Worm (Caenorhabditis elegans) whole organism, L4 larva: Measurements from ENCODE around the gene C27B7.9.
A peak's percentile ranks its signal among the peaks of the same experiment; 100 is the strongest.

Experiments
- D1046.2 ChIP-seq: fragments of 200-800 bp; sonication (Bioruptor generic); IDR thresholded peaks from 2 replicates; pipeline ENCODE4 v1.3.6; 2022; ENCODE audit warnings: missing genetic modification characterization, missing compliant biosample characterization
- F26F4.8 ChIP-seq: fragments of 200-800 bp; sonication (Bioruptor generic); conservative IDR thresholded peaks from 2 replicates; pipeline ENCODE4 v1.3.6; 2022; ENCODE audit warnings: missing genetic modification characterization, missing compliant biosample characterization
- F37D6.2 ChIP-seq: sonication (generic microtip); optimal IDR thresholded peaks from 2 replicates; lab custom pipeline; 2016; ENCODE audit warnings: mild to moderate bottlenecking, missing genetic modification characterization, missing compliant biosample characterization
- R02D3.7 ChIP-seq: fragments of 150-350 bp; sonication (generic microtip); optimal IDR thresholded peaks from 3 replicates; lab custom pipeline; 2014; ENCODE audit warnings: missing biosample characterization, missing genetic modification characterization
- T20F7.1 ChIP-seq: fragments of 200-800 bp; sonication (Bioruptor generic); optimal IDR thresholded peaks from 2 replicates; lab custom pipeline; 2018; ENCODE audit warnings: mild to moderate bottlenecking, missing genetic modification characterization, missing compliant biosample characterization
- T26A8.4 ChIP-seq: fragments of 200-800 bp; sonication (Bioruptor generic); IDR thresholded peaks from 2 replicates; pipeline ENCODE4 v1.3.6; 2022; ENCODE audit warnings: missing genetic modification characterization, missing compliant biosample characterization
- Y75B8A.6 ChIP-seq: fragments of 200-800 bp; sonication (Bioruptor generic); IDR thresholded peaks from 2 replicates; pipeline ENCODE4 v1.3.6; 2022; ENCODE audit warnings: missing genetic modification reagents, missing genetic modification characterization, missing compliant biosample characterization
- ZK337.2 ChIP-seq: fragments of 200-800 bp; sonication (Bioruptor generic); IDR thresholded peaks from 2 replicates; pipeline ENCODE4 v1.3.6; 2022; ENCODE audit warnings: missing genetic modification reagents, missing genetic modification characterization, missing compliant biosample characterization
- aha-1 ChIP-seq: fragments of 150-350 bp; peaks from one replicate; lab custom pipeline; 2014; ENCODE audit warnings: missing biosample characterization, missing genetic modification characterization
- attf-4 ChIP-seq: sonication (generic microtip); optimal IDR thresholded peaks from 3 replicates; lab custom pipeline; 2017; ENCODE audit warnings: missing biosample characterization, missing genetic modification characterization
- ceh-20 ChIP-seq: fragments of 200-800 bp; sonication (Bioruptor generic); IDR thresholded peaks from 2 replicates; pipeline ENCODE4 v1.3.6; 2022; ENCODE audit warnings: missing genetic modification reagents, missing genetic modification characterization, missing compliant biosample characterization
- ceh-28 ChIP-seq: fragments of 150-350 bp; optimal IDR thresholded peaks from 2 replicates; lab custom pipeline; 2014; ENCODE audit warnings: missing biosample characterization, missing genetic modification reagents, missing genetic modification characterization
- ceh-32 ChIP-seq: sonication (generic microtip); optimal IDR thresholded peaks from 2 replicates; lab custom pipeline; 2016; ENCODE audit warnings: mild to moderate bottlenecking, missing genetic modification characterization, missing compliant biosample characterization; ENCODE audit not compliant: poor library complexity
- ceh-44 ChIP-seq: fragments of 200-800 bp; sonication (Bioruptor generic); IDR thresholded peaks from 2 replicates; pipeline ENCODE4 v1.3.6; 2022; ENCODE audit warnings: missing genetic modification reagents, missing genetic modification characterization, missing compliant biosample characterization
- ceh-82 ChIP-seq: sonication (generic microtip); optimal IDR thresholded peaks from 2 replicates; lab custom pipeline; 2017; ENCODE audit warnings: missing biosample characterization, missing genetic modification characterization
- daf-16 ChIP-seq, 3 experiments: sonication (generic microtip); optimal IDR thresholded peaks; 2 replicates each; lab custom pipeline; 2016 to 2017; ENCODE audit warnings: missing genetic modification characterization in 3 of 3, missing genetic modification reagents in 3 of 3, mild to moderate bottlenecking in 2 of 3, missing compliant biosample characterization in 2 of 3, missing biosample characterization in 1 of 3, moderate library complexity in 1 of 3
- dmd-6 ChIP-seq: fragments of 200-800 bp; sonication (Bioruptor generic); IDR thresholded peaks from 2 replicates; pipeline ENCODE4 v1.3.6; 2022; ENCODE audit warnings: missing genetic modification reagents, missing genetic modification characterization, missing compliant biosample characterization
- dmd-9 ChIP-seq: fragments of 200-800 bp; sonication (Bioruptor generic); IDR thresholded peaks from 2 replicates; pipeline ENCODE4 v1.3.6; 2022; ENCODE audit warnings: missing genetic modification reagents, missing genetic modification characterization, missing compliant biosample characterization
- dpl-1 ChIP-seq: fragments of 150-350 bp; optimal IDR thresholded peaks from 2 replicates; lab custom pipeline; 2014; ENCODE audit warnings: missing biosample characterization, missing genetic modification reagents, missing genetic modification characterization
- egl-43 ChIP-seq: fragments of 200-800 bp; sonication (Bioruptor generic); IDR thresholded peaks from 2 replicates; pipeline ENCODE4 v1.3.6; 2022; ENCODE audit warnings: missing genetic modification reagents, missing genetic modification characterization, missing compliant biosample characterization
- fos-1 ChIP-seq: fragments of 150-350 bp; optimal IDR thresholded peaks from 2 replicates; lab custom pipeline; 2014; ENCODE audit warnings: missing biosample characterization, missing genetic modification characterization
- gei-8 ChIP-seq: fragments of 200-800 bp; sonication (Bioruptor generic); optimal IDR thresholded peaks from 2 replicates; lab custom pipeline; 2018; ENCODE audit warnings: mild to moderate bottlenecking, missing genetic modification characterization, missing compliant biosample characterization
- hif-1 ChIP-seq, 2 experiments: sonication (generic microtip); optimal IDR thresholded peaks; 2 replicates each; lab custom pipeline; 2016 to 2017; ENCODE audit warnings: missing compliant biosample characterization in 2 of 2, missing genetic modification characterization in 2 of 2, missing genetic modification reagents in 2 of 2, missing genotype in 2 of 2, mild to moderate bottlenecking in 1 of 2
- hmg-1.1 ChIP-seq: fragments of 200-800 bp; sonication (Bioruptor generic); IDR thresholded peaks from 2 replicates; pipeline ENCODE4 v1.3.6; 2022; ENCODE audit warnings: missing genetic modification reagents, missing genetic modification characterization, missing compliant biosample characterization
- jun-1 ChIP-seq: fragments of 150-350 bp; optimal IDR thresholded peaks from 2 replicates; lab custom pipeline; 2014; ENCODE audit warnings: missing biosample characterization, missing genetic modification reagents, missing genetic modification characterization
- lin-13 ChIP-seq: fragments of 150-350 bp; optimal IDR thresholded peaks from 2 replicates; lab custom pipeline; 2014; ENCODE audit warnings: missing biosample characterization, missing genetic modification reagents, missing genetic modification characterization
- lin-15B ChIP-seq: fragments of 150-350 bp; sonication (generic microtip); optimal IDR thresholded peaks from 3 replicates; lab custom pipeline; 2014; ENCODE audit warnings: missing biosample characterization, missing genetic modification characterization
- lin-29 ChIP-seq: fragments of 200-800 bp; sonication (Bioruptor generic); IDR thresholded peaks from 2 replicates; pipeline ENCODE4 v1.3.6; 2022; ENCODE audit warnings: missing genetic modification reagents, missing genetic modification characterization, missing compliant biosample characterization
- madf-9 ChIP-seq: fragments of 200-800 bp; sonication (Bioruptor generic); conservative IDR thresholded peaks from 2 replicates; pipeline ENCODE4 v1.3.6; 2022; ENCODE audit warnings: missing genetic modification reagents, missing genetic modification characterization, missing compliant biosample characterization
- mep-1 ChIP-seq: fragments of 150-350 bp; sonication (generic microtip); optimal IDR thresholded peaks from 3 replicates; lab custom pipeline; 2014; ENCODE audit warnings: missing biosample characterization, missing genetic modification characterization
- mxl-2 ChIP-seq: fragments of 200-800 bp; sonication (Bioruptor generic); conservative IDR thresholded peaks from 2 replicates; pipeline ENCODE4 v1.3.6; 2022; ENCODE audit warnings: missing genetic modification reagents, missing genetic modification characterization, missing compliant biosample characterization
- mxl-3 ChIP-seq: fragments of 200-800 bp; sonication (Bioruptor generic); optimal IDR thresholded peaks from 2 replicates; lab custom pipeline; 2018; ENCODE audit warnings: mild to moderate bottlenecking, missing genetic modification characterization, missing compliant biosample characterization
- nhr-102 ChIP-seq: sonication (generic microtip); optimal IDR thresholded peaks from 2 replicates; lab custom pipeline; 2016; ENCODE audit warnings: mild to moderate bottlenecking, missing genetic modification characterization, moderate library complexity, missing compliant biosample characterization
- nhr-11 ChIP-seq: fragments of 150-350 bp; optimal IDR thresholded peaks from 2 replicates; lab custom pipeline; 2014; ENCODE audit warnings: missing biosample characterization, missing genetic modification characterization
- nhr-111 ChIP-seq: fragments of 200-800 bp; sonication (Bioruptor generic); optimal IDR thresholded peaks from 2 replicates; lab custom pipeline; 2018; ENCODE audit warnings: mild to moderate bottlenecking, missing genetic modification characterization, missing compliant biosample characterization
- nhr-25 ChIP-seq: sonication (generic microtip); optimal IDR thresholded peaks from 2 replicates; lab custom pipeline; 2017; ENCODE audit warnings: missing genetic modification characterization, mild to moderate bottlenecking, missing compliant biosample characterization, antibody characterized with exemption, moderate library complexity, borderline replicate concordance; ENCODE audit not compliant: insufficient read depth
- nhr-28 ChIP-seq: fragments of 150-350 bp; optimal IDR thresholded peaks from 2 replicates; lab custom pipeline; 2014; ENCODE audit warnings: missing biosample characterization, missing genetic modification characterization
- nhr-76 ChIP-seq: fragments of 150-350 bp; optimal IDR thresholded peaks from 2 replicates; lab custom pipeline; 2014; ENCODE audit warnings: missing biosample characterization, missing genetic modification characterization
- nhr-77 ChIP-seq: fragments of 150-350 bp; optimal IDR thresholded peaks from 2 replicates; lab custom pipeline; 2014; ENCODE audit warnings: missing biosample characterization, missing genetic modification characterization
- pha-4 ChIP-seq, 2 experiments: fragments of 150-350 bp in 1 of 2; fragments of 200-800 bp in 1 of 2; sonication (Bioruptor generic) in 1 of 2; IDR thresholded peaks in 1 of 2; optimal IDR thresholded peaks in 1 of 2; 2 replicates each; pipeline versions ENCODE4 v1.3.6 to Lab custom; 2014 to 2022; ENCODE audit warnings: missing genetic modification characterization in 2 of 2, missing genetic modification reagents in 2 of 2, missing biosample characterization in 1 of 2, missing compliant biosample characterization in 1 of 2
- php-3 ChIP-seq: fragments of 200-800 bp; sonication (Bioruptor generic); IDR thresholded peaks from 2 replicates; pipeline ENCODE4 v1.3.6; 2022; ENCODE audit warnings: missing genetic modification reagents, missing genetic modification characterization, missing compliant biosample characterization
- rbr-2 ChIP-seq: sonication (generic microtip); optimal IDR thresholded peaks from 2 replicates; lab custom pipeline; 2016; ENCODE audit warnings: missing genotype, missing genetic modification characterization, missing compliant biosample characterization
- saeg-2 ChIP-seq: fragments of 200-800 bp; sonication (Bioruptor generic); IDR thresholded peaks from 2 replicates; pipeline ENCODE4 v1.3.6; 2022; ENCODE audit warnings: missing genetic modification reagents, missing genetic modification characterization, missing compliant biosample characterization
- unc-130 ChIP-seq: sonication (generic microtip); optimal IDR thresholded peaks from 2 replicates; lab custom pipeline; 2016; ENCODE audit warnings: missing genetic modification reagents, missing genetic modification characterization, missing compliant biosample characterization
- unc-39 ChIP-seq: sonication (generic microtip); optimal IDR thresholded peaks from 2 replicates; lab custom pipeline; 2017; ENCODE audit warnings: missing biosample characterization, missing genetic modification characterization
- vab-7 ChIP-seq: fragments of 200-800 bp; sonication (Bioruptor generic); IDR thresholded peaks from 2 replicates; pipeline ENCODE4 v1.3.6; 2022; ENCODE audit warnings: missing genetic modification reagents, missing genetic modification characterization, missing compliant biosample characterization
- zag-1 ChIP-seq: fragments of 150-350 bp; optimal IDR thresholded peaks from 2 replicates; lab custom pipeline; 2014; ENCODE audit warnings: missing biosample characterization, missing genetic modification characterization
- zfp-2 ChIP-seq: sonication (generic microtip); optimal IDR thresholded peaks from 2 replicates; lab custom pipeline; 2016; ENCODE audit warnings: mild to moderate bottlenecking, missing genetic modification characterization, missing compliant biosample characterization
- zip-2 ChIP-seq: fragments of 150-350 bp; optimal IDR thresholded peaks from 2 replicates; lab custom pipeline; 2014; ENCODE audit warnings: missing biosample characterization, missing genetic modification characterization
- ztf-11 ChIP-seq: fragments of 150-350 bp; optimal IDR thresholded peaks from 2 replicates; lab custom pipeline; 2014; ENCODE audit warnings: missing biosample characterization, missing genetic modification characterization
- ztf-7 ChIP-seq: fragments of 150-350 bp; optimal IDR thresholded peaks from 2 replicates; lab custom pipeline; 2014; ENCODE audit warnings: missing biosample characterization, missing genetic modification characterization

Gene C27B7.9

ce11 chrIV:8927093-8927492 is 11.2 kb upstream of the C27B7.9 start (continued):
- TF ChIP-seq ZK337.2 (GFP tag; lab: Robert Waterston, UW): peak; percentile 80
- TF ChIP-seq hif-1 (tag; optimal IDR thresholded peaks at IDR 0.05; lab: Kevin White, UChicago): peak; percentile 45 to 61
- TF ChIP-seq ceh-44 (GFP tag; lab: Robert Waterston, UW): peak; percentile 94
- TF ChIP-seq attf-4: no peak
- TF ChIP-seq lin-29: peak; percentile 73; the same call in 1 of the 2 replicates
- TF ChIP-seq aha-1 (tag; lab: Kevin White, UChicago): peak; percentile 93
- TF ChIP-seq unc-130 (GFP tag; lab: Kevin White, UChicago): peak; percentile 87
- peak; percentile 92 for TF ChIP-seq nhr-111 (GFP tag; lab: Kevin White, UChicago)
- TF ChIP-seq saeg-2: peak; percentile 81
- TF ChIP-seq D1046.2: no peak
- TF ChIP-seq mep-1 (tag; lab: Kevin White, UChicago): peak; percentile 87
- peak; percentile 97 for TF ChIP-seq egl-43 (GFP tag; lab: Robert Waterston, UW)
- peak; percentile 88 for TF ChIP-seq php-3 (GFP tag; lab: Robert Waterston, UW)
- peak; percentile 41 for TF ChIP-seq R02D3.7 (tag; lab: Kevin White, UChicago)
- TF ChIP-seq jun-1 (tag; lab: Kevin White, UChicago): peak; percentile 41
- peak; percentile 40 for TF ChIP-seq dpl-1 (GFP tag; lab: Kevin White, UChicago)
- TF ChIP-seq ceh-32 (tag; lab: Kevin White, UChicago): no peak
- peak; percentile 37 for TF ChIP-seq zip-2
- TF ChIP-seq F37D6.2: peak; percentile 59
- peak; percentile 72 for TF ChIP-seq mxl-2 (GFP tag; lab: Robert Waterston, UW)
- TF ChIP-seq ceh-20 (GFP tag; lab: Robert Waterston, UW): peak; percentile 84
- TF ChIP-seq gei-8: peak; percentile 88
- peak; percentile 16 for TF ChIP-seq zag-1
- peak; percentile 74 for TF ChIP-seq lin-13 (GFP tag; lab: Kevin White, UChicago)
- peak; percentile 84 for TF ChIP-seq hmg-1.1
- TF ChIP-seq nhr-77 (tag; lab: Kevin White, UChicago): peak; percentile 26
- no peak for TF ChIP-seq nhr-76
- TF ChIP-seq zfp-2 (tag; lab: Kevin White, UChicago): peak; percentile 64
- TF ChIP-seq ceh-28 (tag; lab: Kevin White, UChicago): peak; percentile 42
- peak; percentile 87 for TF ChIP-seq nhr-102 (tag; lab: Kevin White, UChicago)
- TF ChIP-seq T26A8.4 (GFP tag; lab: Robert Waterston, UW): peak; percentile 91
- TF ChIP-seq T20F7.1 (GFP tag; lab: Kevin White, UChicago): peak; percentile 93
- TF ChIP-seq dmd-9 (GFP tag; lab: Robert Waterston, UW): peak; percentile 66
- TF ChIP-seq dmd-6 (GFP tag; lab: Robert Waterston, UW): peak; percentile 69
- peak; percentile 88 for TF ChIP-seq mxl-3 (GFP tag; lab: Kevin White, UChicago)
- peak; percentile 82 for TF ChIP-seq rbr-2
- peak; percentile 96 for TF ChIP-seq pha-4 (GFP tag; IDR thresholded peaks at IDR 0.05; lab: Robert Waterston, UW)
- no peak for TF ChIP-seq pha-4 (tag; optimal IDR thresholded peaks at IDR 0.05; lab: Kevin White, UChicago)
- no peak for TF ChIP-seq lin-15B
- TF ChIP-seq daf-16 (GFP tag; optimal IDR thresholded peaks at IDR 0.05; lab: Kevin White, UChicago): peak; percentile 85 to 93
- peak; percentile 75 for TF ChIP-seq daf-16 (tag; optimal IDR thresholded peaks at IDR 0.05; lab: Kevin White, UChicago)
- TF ChIP-seq ztf-7 (tag; lab: Kevin White, UChicago): peak; percentile 89
- peak; percentile 26 for TF ChIP-seq nhr-28 (tag; lab: Kevin White, UChicago)
- TF ChIP-seq unc-39 (tag; lab: Kevin White, UChicago): no peak
- peak; percentile 96 for TF ChIP-seq F26F4.8 (GFP tag; lab: Robert Waterston, UW)
- TF ChIP-seq Y75B8A.6 (GFP tag; lab: Robert Waterston, UW): 0 out of 2 replicates have a peak, but pooled peaks have one; percentile 66
- TF ChIP-seq fos-1: no peak
- TF ChIP-seq nhr-11: peak; percentile 16
- peak; percentile 92 for TF ChIP-seq madf-9 (GFP tag; lab: Robert Waterston, UW)
- TF ChIP-seq ztf-11 (tag; lab: Kevin White, UChicago): no peak
- peak; percentile 79 for TF ChIP-seq nhr-25 (tag; lab: Kevin White, UChicago)
- TF ChIP-seq vab-7: peak; percentile 91; the same call in 1 of the 2 replicates
- TF ChIP-seq ceh-82 (tag; lab: Kevin White, UChicago): no peak
